Fruit fly (Drosophila melanogaster) whole organism: ENCODE results near the gene rdgA.
A peak's percentile ranks its signal among the peaks of the same experiment; 100 is the strongest.

Experiments
- CG8478 ChIP-seq: fragments of >200 bp; optimal IDR thresholded peaks from 2 replicates; lab custom pipeline; 2018; ENCODE audit warnings: inconsistent platforms
- Dll ChIP-seq: fragments of >200 bp; optimal IDR thresholded peaks from 2 replicates; lab custom pipeline; 2017
- EcR ChIP-seq, 2 experiments: fragments of >200 bp; optimal IDR thresholded peaks; 2 replicates each; lab custom pipeline; 2017; ENCODE audit warnings: missing biosample characterization in 2 of 2, missing genetic modification characterization in 2 of 2, missing genetic modification reagents in 2 of 2
- pan ChIP-seq: fragments of >200 bp; optimal IDR thresholded peaks from 2 replicates; lab custom pipeline; 2017
- psq ChIP-seq: fragments of >200 bp; optimal IDR thresholded peaks from 2 replicates; lab custom pipeline; 2017
- usp ChIP-seq: fragments of >200 bp; optimal IDR thresholded peaks from 2 replicates; lab custom pipeline; 2017; ENCODE audit warnings: missing biosample characterization, missing genetic modification characterization, mixed read lengths

rdgA gene

dm6 chrX:8894315-8895017, 12.4 kb upstream of the rdgA start:
- TF ChIP-seq Dll (lab: Kevin White, UChicago), result no peak
- no peak for TF ChIP-seq pan (lab: Kevin White, UChicago)
- TF ChIP-seq usp (GFP tag; lab: Kevin White, UChicago), result no peak
- no peak for TF ChIP-seq EcR (GFP tag; optimal IDR thresholded peaks at IDR 0.05; lab: Kevin White, UChicago)
- TF ChIP-seq psq (lab: Kevin White, UChicago), result no peak
- TF ChIP-seq CG8478, result no peak

dm6 chrX:8895018-8895392, 11.9 kb upstream of the rdgA start:
- TF ChIP-seq CG8478 (no peak), Dll (lab: Kevin White, UChicago) (no peak), EcR (GFP tag; optimal IDR thresholded peaks at IDR 0.05; lab: Kevin White, UChicago) (no peak), usp (GFP tag; lab: Kevin White, UChicago) (no peak), psq (lab: Kevin White, UChicago) (no peak), pan (lab: Kevin White, UChicago) (no peak)

- TF ChIP-seq psq (lab: Kevin White, UChicago), result no peak
- no peak for TF ChIP-seq CG8478
- TF ChIP-seq Dll (lab: Kevin White, UChicago), result no peak
- TF ChIP-seq pan (lab: Kevin White, UChicago), result no peak
- TF ChIP-seq usp (GFP tag; lab: Kevin White, UChicago), result no peak
- TF ChIP-seq EcR (GFP tag; optimal IDR thresholded peaks at IDR 0.05; lab: Kevin White, UChicago), result no peak
These were observed 11.5 kb upstream of the rdgA start for dm6 chrX:8895413-8895812.

dm6 chrX:8896080-8896479, 10.8 kb upstream of the rdgA start:
- TF ChIP-seq pan (lab: Kevin White, UChicago), result peak; percentile 87
- no peak for TF ChIP-seq CG8478

- TF ChIP-seq psq (lab: Kevin White, UChicago) (no peak), pan (lab: Kevin White, UChicago) (no peak), usp (GFP tag; lab: Kevin White, UChicago) (no peak), CG8478 (no peak), Dll (lab: Kevin White, UChicago) (no peak), EcR (GFP tag; optimal IDR thresholded peaks at IDR 0.05; lab: Kevin White, UChicago) (no peak)
These were observed 9.8 kb upstream of the rdgA start for dm6 chrX:8896845-8897775.

dm6 chrX:8897859-8898427, 8.9 kb upstream of the rdgA start, which contains the start of gene Moe:
Gene Moe, minus strand, starts transcription at chrX:8898332.
- TF ChIP-seq usp (GFP tag; lab: Kevin White, UChicago) (no peak), psq (lab: Kevin White, UChicago) (no peak), Dll (lab: Kevin White, UChicago) (no peak), EcR (GFP tag; optimal IDR thresholded peaks at IDR 0.05; lab: Kevin White, UChicago) (no peak), CG8478 (no peak), pan (lab: Kevin White, UChicago) (no peak)

dm6 chrX:8900094-8900493, 6.8 kb upstream of the rdgA start, which contains the start of gene Uros1:
Gene Uros1, minus strand, starts transcription at chrX:8900264.
- no peak for TF ChIP-seq psq (lab: Kevin White, UChicago)
- TF ChIP-seq CG8478, result no peak
- no peak for TF ChIP-seq pan (lab: Kevin White, UChicago)
- TF ChIP-seq EcR (GFP tag; optimal IDR thresholded peaks at IDR 0.05; lab: Kevin White, UChicago), result no peak
- TF ChIP-seq usp (GFP tag; lab: Kevin White, UChicago), result no peak
- TF ChIP-seq Dll (lab: Kevin White, UChicago), result no peak

- TF ChIP-seq CG8478 (no peak), Dll (lab: Kevin White, UChicago) (no peak), pan (lab: Kevin White, UChicago) (no peak), psq (lab: Kevin White, UChicago) (no peak), EcR (GFP tag; optimal IDR thresholded peaks at IDR 0.05; lab: Kevin White, UChicago) (no peak), usp (GFP tag; lab: Kevin White, UChicago) (no peak)
These were observed 5.4 kb upstream of the rdgA start, which contains the start of gene Rbm13 for dm6 chrX:8901447-8901846. Gene Rbm13, plus strand, starts transcription at chrX:8901699.

- TF ChIP-seq pan (lab: Kevin White, UChicago), result no peak
- peak; percentile 69 for TF ChIP-seq CG8478
These were observed 1.1 kb upstream of the rdgA start for dm6 chrX:8905545-8906455.

- TF ChIP-seq Dll (lab: Kevin White, UChicago) (no peak), psq (lab: Kevin White, UChicago) (no peak), pan (lab: Kevin White, UChicago) (no peak), EcR (GFP tag; optimal IDR thresholded peaks at IDR 0.05; lab: Kevin White, UChicago) (no peak), CG8478 (no peak), usp (GFP tag; lab: Kevin White, UChicago) (no peak)
These were observed 612 bp downstream of the rdgA start for dm6 chrX:8907547-8907813.

dm6 chrX:8908137-8908536, 1.3 kb downstream of the rdgA start:
- TF ChIP-seq Dll (lab: Kevin White, UChicago) (no peak), usp (GFP tag; lab: Kevin White, UChicago) (no peak), pan (lab: Kevin White, UChicago) (no peak), EcR (GFP tag; optimal IDR thresholded peaks at IDR 0.05; lab: Kevin White, UChicago) (no peak), psq (lab: Kevin White, UChicago) (no peak), CG8478 (no peak)
